Fruit fly (Drosophila melanogaster) whole organism, embryonic: ENCODE measurements around the gene CG18473.

Experiments
- Asciz ChIP-seq: fragments of 200-800 bp; sonication (Bioruptor generic); optimal IDR thresholded peaks from 2 replicates; lab custom pipeline; 2017; ENCODE audit warnings: missing biosample characterization, mild to moderate bottlenecking, missing genetic modification characterization, missing genetic modification reagents
- Blimp-1 ChIP-seq: fragments of 200-800 bp; sonication (Bioruptor generic); optimal IDR thresholded peaks from 3 replicates; lab custom pipeline; 2018; ENCODE audit warnings: missing biosample characterization, missing genetic modification characterization, mild to moderate bottlenecking, moderate library complexity, missing genetic modification reagents
- CG12236 ChIP-seq: fragments of 200-800 bp; sonication (Bioruptor generic); optimal IDR thresholded peaks from 2 replicates; lab custom pipeline; 2016; ENCODE audit warnings: missing biosample characterization, missing genetic modification characterization
- CG1233 ChIP-seq: fragments of 200-800 bp; sonication (Bioruptor generic); optimal IDR thresholded peaks from 4 replicates; lab custom pipeline; 2018; ENCODE audit warnings: missing biosample characterization, mild to moderate bottlenecking, missing genetic modification characterization
- CG12391 ChIP-seq: fragments of 200-800 bp; sonication (Bioruptor generic); optimal IDR thresholded peaks from 3 replicates; lab custom pipeline; 2018; ENCODE audit warnings: missing biosample characterization, mild to moderate bottlenecking, missing genetic modification characterization, moderate library complexity
- CG12769 ChIP-seq: fragments of 200-800 bp; sonication (Bioruptor generic); optimal IDR thresholded peaks from 2 replicates; lab custom pipeline; 2019; ENCODE audit warnings: missing biosample characterization, mild to moderate bottlenecking, missing genetic modification characterization, moderate library complexity
- CG13287 ChIP-seq: fragments of 200-800 bp; sonication (Bioruptor generic); IDR thresholded peaks from 2 replicates; pipeline ENCODE4 v1.3.6; 2022; ENCODE audit warnings: missing biosample characterization, missing genetic modification characterization; ENCODE audit not compliant: partially characterized antibody
- CG14014 ChIP-seq: fragments of 200-800 bp; sonication (Bioruptor generic); IDR thresholded peaks from 2 replicates; pipeline ENCODE4 v1.3.6; 2022; ENCODE audit warnings: missing biosample characterization, missing genetic modification characterization
- CG14441 ChIP-seq: fragments of 200-800 bp; sonication (Bioruptor generic); IDR thresholded peaks from 2 replicates; pipeline ENCODE4 v1.3.6; 2022; ENCODE audit warnings: missing biosample characterization, missing genetic modification characterization
- CG14860 ChIP-seq: fragments of 200-800 bp; sonication (Bioruptor generic); IDR thresholded peaks from 3 replicates; pipeline ENCODE4 v1.3.6; 2022; ENCODE audit warnings: missing biosample characterization, missing genetic modification characterization; ENCODE audit not compliant: partially characterized antibody
- CG17829 ChIP-seq: fragments of 200-800 bp; optimal IDR thresholded peaks from 2 replicates; lab custom pipeline; 2019; ENCODE audit warnings: missing biosample characterization, mild to moderate bottlenecking, missing genetic modification characterization, moderate library complexity
- CG1792 ChIP-seq: fragments of 200-800 bp; sonication (Bioruptor generic); optimal IDR thresholded peaks from 2 replicates; lab custom pipeline; 2016; ENCODE audit warnings: missing biosample characterization, missing genetic modification characterization
- CG1832 ChIP-seq: fragments of 200-800 bp; sonication (Bioruptor generic); optimal IDR thresholded peaks from 2 replicates; lab custom pipeline; 2017; ENCODE audit warnings: missing biosample characterization, mild to moderate bottlenecking, missing genetic modification characterization, inconsistent platforms
- CG31441 ChIP-seq: fragments of 200-800 bp; sonication (Bioruptor generic); IDR thresholded peaks from 2 replicates; pipeline ENCODE4 v1.3.6; 2022; ENCODE audit warnings: missing biosample characterization, missing genetic modification characterization
- CG4360 ChIP-seq: fragments of 200-800 bp; sonication (Bioruptor generic); IDR thresholded peaks from 2 replicates; pipeline ENCODE4 v1.3.6; 2022; ENCODE audit warnings: missing biosample characterization, missing genetic modification characterization
- CG4707 ChIP-seq: fragments of 200-800 bp; sonication (Bioruptor generic); optimal IDR thresholded peaks from 2 replicates; lab custom pipeline; 2018; ENCODE audit warnings: missing biosample characterization, mild to moderate bottlenecking, missing genetic modification characterization, moderate library complexity
- CG6765 ChIP-seq: fragments of 200-800 bp; sonication (Bioruptor generic); optimal IDR thresholded peaks from 3 replicates; lab custom pipeline; 2017; ENCODE audit warnings: missing biosample characterization, mild to moderate bottlenecking, missing genetic modification characterization
- CG7928 ChIP-seq: fragments of 200-800 bp; sonication (Bioruptor generic); optimal IDR thresholded peaks from 2 replicates; lab custom pipeline; 2017; ENCODE audit warnings: missing biosample characterization, mild to moderate bottlenecking, missing genetic modification characterization
- CG8478 ChIP-seq: fragments of >200 bp; optimal IDR thresholded peaks from 2 replicates; lab custom pipeline; 2018
- CG9817 ChIP-seq: fragments of 200-800 bp; sonication (Bioruptor generic); optimal IDR thresholded peaks from 2 replicates; lab custom pipeline; 2018; ENCODE audit warnings: missing biosample characterization, mild to moderate bottlenecking, missing genetic modification characterization, moderate library complexity
- CG9876 ChIP-seq: fragments of 200-800 bp; sonication (Bioruptor generic); optimal IDR thresholded peaks from 2 replicates; lab custom pipeline; 2016; ENCODE audit warnings: missing biosample characterization, missing genetic modification characterization
- Dad ChIP-seq: fragments of 200-800 bp; sonication (Bioruptor generic); optimal IDR thresholded peaks from 3 replicates; lab custom pipeline; 2016; ENCODE audit warnings: missing biosample characterization, missing genetic modification characterization
- Dfd ChIP-seq, 2 experiments: fragments of >200 bp; optimal IDR thresholded peaks; 2 replicates each; lab custom pipeline; 2017; ENCODE audit warnings: missing biosample characterization in 2 of 2, missing genetic modification characterization in 2 of 2
- Dll ChIP-seq: fragments of 200-800 bp; sonication (Bioruptor generic); IDR thresholded peaks from 4 replicates; pipeline ENCODE4 v1.3.6; 2022; ENCODE audit warnings: missing biosample characterization, missing genetic modification characterization; ENCODE audit not compliant: partially characterized antibody
- H15 ChIP-seq: fragments of 200-800 bp; sonication (Bioruptor generic); IDR thresholded peaks from 3 replicates; pipeline ENCODE4 v1.3.6; 2022; ENCODE audit warnings: missing biosample characterization, missing genetic modification characterization
- MTF-1 ChIP-seq: fragments of 200-800 bp; sonication (Bioruptor generic); optimal IDR thresholded peaks from 2 replicates; lab custom pipeline; 2018; ENCODE audit warnings: missing biosample characterization, mild to moderate bottlenecking, missing genetic modification characterization, borderline replicate concordance
- Myb ChIP-seq: fragments of 200-800 bp; sonication (Bioruptor generic); optimal IDR thresholded peaks from 2 replicates; lab custom pipeline; 2016; ENCODE audit warnings: missing biosample characterization, missing genetic modification characterization
- Poxn ChIP-seq: fragments of 200-800 bp; sonication (Bioruptor generic); IDR thresholded peaks from 2 replicates; pipeline ENCODE4 v1.3.6; 2022; ENCODE audit warnings: missing biosample characterization, missing genetic modification characterization
- Six4 ChIP-seq: fragments of 200-800 bp; sonication (Bioruptor generic); optimal IDR thresholded peaks from 2 replicates; lab custom pipeline; 2016; ENCODE audit warnings: missing biosample characterization, missing genetic modification characterization
- Sox100B ChIP-seq: fragments of 200-800 bp; sonication (Bioruptor generic); optimal IDR thresholded peaks from 3 replicates; lab custom pipeline; 2018; ENCODE audit warnings: missing biosample characterization, mild to moderate bottlenecking, missing genetic modification characterization
- Sry-δ ChIP-seq: fragments of 200-800 bp; sonication (Bioruptor generic); optimal IDR thresholded peaks from 2 replicates; lab custom pipeline; 2016; ENCODE audit warnings: missing biosample characterization, missing genetic modification characterization
- ab ChIP-seq: fragments of 200-800 bp; sonication (Bioruptor generic); optimal IDR thresholded peaks from 2 replicates; lab custom pipeline; 2016; ENCODE audit warnings: missing biosample characterization, missing genetic modification characterization
- ac ChIP-seq: fragments of 200-800 bp; sonication (Bioruptor generic); optimal IDR thresholded peaks from 3 replicates; lab custom pipeline; 2017; ENCODE audit warnings: missing biosample characterization, mild to moderate bottlenecking, missing genetic modification characterization
- amos ChIP-seq: fragments of 200-800 bp; sonication (Bioruptor generic); IDR thresholded peaks from 2 replicates; pipeline ENCODE4 v1.3.6; 2022; ENCODE audit warnings: missing biosample characterization, missing genetic modification characterization; ENCODE audit not compliant: partially characterized antibody
- az2 ChIP-seq: fragments of 200-800 bp; sonication (Bioruptor generic); optimal IDR thresholded peaks from 3 replicates; lab custom pipeline; 2016; ENCODE audit warnings: missing biosample characterization, missing genetic modification characterization
- dm ChIP-seq: fragments of 200-800 bp; sonication (Bioruptor generic); optimal IDR thresholded peaks from 3 replicates; lab custom pipeline; 2016; ENCODE audit warnings: missing biosample characterization, missing genetic modification characterization
- fd3F ChIP-seq: fragments of 200-800 bp; sonication (Bioruptor generic); optimal IDR thresholded peaks from 2 replicates; lab custom pipeline; 2018; ENCODE audit warnings: missing biosample characterization, mild to moderate bottlenecking, missing genetic modification characterization, moderate library complexity
- gfzf ChIP-seq: fragments of 200-800 bp; sonication (Bioruptor generic); optimal IDR thresholded peaks from 2 replicates; lab custom pipeline; 2016; ENCODE audit warnings: missing biosample characterization, mild to moderate bottlenecking, missing genetic modification characterization, moderate library complexity
- lab ChIP-seq: fragments of 200-800 bp; sonication (Bioruptor generic); optimal IDR thresholded peaks from 3 replicates; lab custom pipeline; 2017; ENCODE audit warnings: missing biosample characterization, missing genetic modification characterization, mild to moderate bottlenecking, moderate library complexity, missing genetic modification reagents
- lbe ChIP-seq: fragments of 200-800 bp; sonication (Bioruptor generic); optimal IDR thresholded peaks from 2 replicates; lab custom pipeline; 2016; ENCODE audit warnings: missing biosample characterization, mild to moderate bottlenecking, missing genetic modification characterization
- otp ChIP-seq: fragments of 200-800 bp; sonication (Bioruptor generic); IDR thresholded peaks from 3 replicates; pipeline ENCODE4, ENCODE4 v1.3.6; 2022; ENCODE audit warnings: missing biosample characterization, missing genetic modification characterization
- scrt ChIP-seq: fragments of 200-800 bp; sonication (Bioruptor generic); optimal IDR thresholded peaks from 2 replicates; lab custom pipeline; 2018; ENCODE audit warnings: missing biosample characterization, mild to moderate bottlenecking, missing genetic modification characterization, moderate library complexity
- sens-2 ChIP-seq: fragments of 200-800 bp; sonication (Bioruptor generic); IDR thresholded peaks from 2 replicates; pipeline ENCODE4 v1.3.6; 2022; ENCODE audit warnings: missing biosample characterization, missing genetic modification characterization
- so ChIP-seq: fragments of 200-800 bp; sonication (Bioruptor generic); IDR thresholded peaks from 3 replicates; pipeline ENCODE4 v1.3.6; 2022; ENCODE audit warnings: missing biosample characterization, missing genetic modification characterization
- tna ChIP-seq: fragments of 200-800 bp; sonication (Bioruptor generic); IDR thresholded peaks from 2 replicates; pipeline ENCODE4 v1.3.6; 2022; ENCODE audit warnings: missing biosample characterization, missing genetic modification characterization; ENCODE audit not compliant: partially characterized antibody
- tx ChIP-seq: fragments of 200-800 bp; sonication (Bioruptor generic); optimal IDR thresholded peaks from 2 replicates; lab custom pipeline; 2016; ENCODE audit warnings: missing biosample characterization, missing genetic modification characterization
- unc-4 ChIP-seq: fragments of 200-800 bp; sonication (Bioruptor generic); IDR thresholded peaks from 2 replicates; pipeline ENCODE4 v1.3.6; 2022; ENCODE audit warnings: missing biosample characterization, missing genetic modification characterization; ENCODE audit not compliant: partially characterized antibody
- vvl ChIP-seq: fragments of 200-800 bp; sonication (Bioruptor generic); IDR thresholded peaks from 2 replicates; pipeline ENCODE4 v1.3.6; 2022; ENCODE audit warnings: missing biosample characterization, missing genetic modification characterization
- wdn ChIP-seq: fragments of 200-800 bp; sonication (Bioruptor generic); IDR thresholded peaks from 2 replicates; pipeline ENCODE4 v1.3.6; 2022; ENCODE audit warnings: missing biosample characterization, missing genetic modification characterization

Gene CG18473

dm6 chr3R:9334592-9335518, 28.2 kb upstream of the CG18473 start, which contains the start of the genes Aduk and pasi2 (continued):
- peak; percentile 3 for TF ChIP-seq CG9817 (tag; lab: Kevin White, UChicago)
- TF ChIP-seq Dll = peak; percentile 76
- TF ChIP-seq CG13287 (GFP tag; lab: Robert Waterston, UW) = peak; percentile 82
- TF ChIP-seq Blimp-1 (GFP tag; lab: Kevin White, UChicago) = no peak
- no peak for TF ChIP-seq sens-2 (GFP tag; lab: Robert Waterston, UW)
- TF ChIP-seq Poxn (GFP tag; lab: Robert Waterston, UW) = no peak
- TF ChIP-seq tx (GFP tag; lab: Kevin White, UChicago) = no peak
- peak; percentile 71 for TF ChIP-seq Sry-δ (GFP tag; lab: Kevin White, UChicago)
- TF ChIP-seq CG4707 (GFP tag; lab: Kevin White, UChicago) = no peak
- TF ChIP-seq CG14441 (GFP tag; lab: Robert Waterston, UW) = no peak
- peak; percentile 80; the same call in 1 of the 2 replicates for TF ChIP-seq amos (GFP tag; lab: Robert Waterston, UW)
- TF ChIP-seq CG14860 (GFP tag; lab: Robert Waterston, UW) = peak; percentile 45
- TF ChIP-seq ab (GFP tag; lab: Kevin White, UChicago) = no peak
- TF ChIP-seq CG1832 (GFP tag; lab: Kevin White, UChicago) = no peak
- peak; percentile 96 for TF ChIP-seq scrt (GFP tag; lab: Kevin White, UChicago)
- TF ChIP-seq wdn = no peak
- no peak for TF ChIP-seq Dad (GFP tag; lab: Kevin White, UChicago)
- no peak for TF ChIP-seq Myb (GFP tag; lab: Kevin White, UChicago)
- TF ChIP-seq H15 (GFP tag; lab: Robert Waterston, UW) = no peak
- no peak for TF ChIP-seq Sox100B (GFP tag; lab: Kevin White, UChicago)
- TF ChIP-seq CG8478 (lab: Kevin White, UChicago) = no peak
- peak; percentile 35; the same call in 1 of the 2 replicates for TF ChIP-seq CG14014
- TF ChIP-seq vvl (GFP tag; lab: Robert Waterston, UW) = no peak; the same call in 1 of the 2 replicates
- peak; percentile 77 for TF ChIP-seq unc-4 (GFP tag; lab: Robert Waterston, UW)
- TF ChIP-seq CG12769 = no peak
- no peak for TF ChIP-seq lbe (GFP tag; lab: Kevin White, UChicago)
- TF ChIP-seq lab = no peak
- no peak for TF ChIP-seq CG4360 (GFP tag; lab: Robert Waterston, UW)
- TF ChIP-seq CG1792 = no peak
- TF ChIP-seq Six4 (GFP tag; lab: Kevin White, UChicago) = no peak
- no peak for TF ChIP-seq so
- peak; percentile 55 for TF ChIP-seq CG17829 (tag; lab: Kevin White, UChicago)
- no peak for TF ChIP-seq MTF-1 (GFP tag; lab: Kevin White, UChicago)
- no peak for TF ChIP-seq ac (GFP tag; lab: Kevin White, UChicago)
- TF ChIP-seq CG12236 (GFP tag; lab: Kevin White, UChicago) = no peak
- TF ChIP-seq gfzf = peak; percentile 28
- peak; percentile 13 for TF ChIP-seq Asciz (GFP tag; lab: Kevin White, UChicago)
- no peak for TF ChIP-seq Dfd (GFP tag; optimal IDR thresholded peaks at IDR 0.05; lab: Kevin White, UChicago)
- no peak for TF ChIP-seq CG1233 (GFP tag; lab: Kevin White, UChicago)
- no peak for TF ChIP-seq az2 (GFP tag; lab: Kevin White, UChicago)
- TF ChIP-seq CG6765 = no peak
- no peak for TF ChIP-seq otp (GFP tag; lab: Robert Waterston, UW)
- TF ChIP-seq fd3F (GFP tag; lab: Kevin White, UChicago) = peak; percentile 12
- peak; percentile 49 for TF ChIP-seq tna (GFP tag; lab: Robert Waterston, UW)
- TF ChIP-seq CG9876 (GFP tag; lab: Kevin White, UChicago) = no peak
- TF ChIP-seq CG31441 (GFP tag; lab: Robert Waterston, UW) = no peak
- TF ChIP-seq CG12391 (tag; lab: Kevin White, UChicago) = peak; percentile 19
- no peak for TF ChIP-seq dm (GFP tag; lab: Kevin White, UChicago)
- peak; percentile 99 for TF ChIP-seq CG7928 (GFP tag; lab: Kevin White, UChicago)
